Fruit fly (Drosophila melanogaster): ENCODE results near the gene elm.

Gene elm

DNA sequence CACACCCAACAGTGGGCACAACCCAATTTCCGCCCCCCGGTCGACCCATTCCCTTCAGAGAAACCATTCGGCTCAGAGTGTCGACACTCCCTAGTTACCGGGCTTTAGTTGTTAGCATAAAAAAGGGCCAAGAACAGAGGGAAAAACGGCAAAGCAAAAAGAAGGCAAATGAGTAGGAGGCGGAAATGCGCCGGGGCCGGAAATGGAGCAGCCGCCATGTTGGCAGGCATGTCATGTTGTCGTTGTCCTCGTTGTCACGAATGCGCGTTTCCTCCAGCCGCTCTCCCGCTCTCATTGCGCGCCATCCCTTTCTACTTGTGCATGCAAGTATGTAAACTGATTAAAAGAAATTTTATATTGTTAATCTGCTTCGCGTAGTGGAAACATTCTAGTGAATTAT, 41.7 kb upstream of the elm start (continued):
- TF ChIP-seq HHEX (GFP tag; optimal IDR thresholded peaks at IDR 0.05) = peak; percentile 25
- no peak for TF ChIP-seq fd96Cb (tag; optimal IDR thresholded peaks at IDR 0.05)
- peak; percentile 60 for TF ChIP-seq CG13296 (GFP tag; optimal IDR thresholded peaks at IDR 0.05)
- TF ChIP-seq Kr (GFP tag; optimal IDR thresholded peaks at IDR 0.05) = no peak
- peak; percentile 61 for TF ChIP-seq abd-A (tag; optimal IDR thresholded peaks at IDR 0.05)
- peak; percentile 67 for TF ChIP-seq ci (GFP tag; IDR thresholded peaks at IDR 0.05)

DNA sequence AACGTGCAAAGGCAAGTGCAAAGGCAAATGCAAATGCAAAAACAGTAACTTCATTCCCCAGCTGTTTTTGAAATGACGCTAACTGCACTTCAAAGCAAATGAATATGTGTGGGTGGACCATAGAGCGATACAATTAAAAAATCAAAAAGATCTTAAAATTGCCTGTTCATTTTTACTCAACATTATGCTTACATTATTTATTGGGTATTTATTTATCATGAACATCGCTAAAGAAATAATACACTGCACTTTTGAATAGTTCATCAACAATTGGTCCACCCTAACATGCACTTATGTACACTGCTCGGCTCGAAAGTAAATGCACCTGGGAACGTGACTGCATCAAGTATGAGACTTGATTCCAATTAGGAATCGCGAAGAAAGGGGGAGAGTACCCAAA, 39.8 kb upstream of the elm start:
- no peak for TF ChIP-seq az2 (GFP tag; optimal IDR thresholded peaks at IDR 0.05)
- peak; percentile 12 for TF ChIP-seq CG8388 (GFP tag; optimal IDR thresholded peaks at IDR 0.05)
- no peak for TF ChIP-seq CG4820 (GFP tag; optimal IDR thresholded peaks at IDR 0.05)
- TF ChIP-seq Xbp1 (GFP tag; optimal IDR thresholded peaks at IDR 0.05) = no peak
- no peak for TF ChIP-seq NC2α (GFP tag; optimal IDR thresholded peaks at IDR 0.05)
- peak; percentile 2 for TF ChIP-seq CG10979 (tag; optimal IDR thresholded peaks at IDR 0.05)
- peak; percentile 52 for TF ChIP-seq CG1603 (tag; optimal IDR thresholded peaks at IDR 0.05)
- TF ChIP-seq CG10267 (tag; optimal IDR thresholded peaks at IDR 0.05) = no peak
- no peak for TF ChIP-seq CG6689 (GFP tag; IDR thresholded peaks at IDR 0.05)
- TF ChIP-seq CG7745 (tag; optimal IDR thresholded peaks at IDR 0.05) = no peak
- TF ChIP-seq exex (tag; optimal IDR thresholded peaks at IDR 0.05) = no peak
- TF ChIP-seq Awh (GFP tag; IDR thresholded peaks at IDR 0.05) = 0 out of 2 replicates have a peak, but pooled peaks have one; percentile 9
- no peak for TF ChIP-seq CG11696 (GFP tag; IDR thresholded peaks at IDR 0.05)
- no peak for TF ChIP-seq CG12942 (GFP tag; optimal IDR thresholded peaks at IDR 0.05)
- no peak for TF ChIP-seq tll (GFP tag; optimal IDR thresholded peaks at IDR 0.05)
- no peak for TF ChIP-seq Doc3 (GFP tag; IDR thresholded peaks at IDR 0.05; ENCODE audit: partially characterized antibody)
- no peak for TF ChIP-seq CG15269 (tag; optimal IDR thresholded peaks at IDR 0.05)
- TF ChIP-seq bsh (GFP tag; optimal IDR thresholded peaks at IDR 0.05) = peak in 1 of 2 experiments; percentile 10
- no peak for TF ChIP-seq CG3726 (GFP tag; IDR thresholded peaks at IDR 0.05)
- no peak for TF ChIP-seq p53 (GFP tag; optimal IDR thresholded peaks at IDR 0.05)
- TF ChIP-seq tin (GFP tag; optimal IDR thresholded peaks at IDR 0.05) = no peak
- TF ChIP-seq abd-A (tag; optimal IDR thresholded peaks at IDR 0.05) = no peak
- no peak for TF ChIP-seq CG16815 (GFP tag; optimal IDR thresholded peaks at IDR 0.05)
- no peak for TF ChIP-seq sima (GFP tag; optimal IDR thresholded peaks at IDR 0.05)
- TF ChIP-seq CG16779 (GFP tag; IDR thresholded peaks at IDR 0.05) = no peak
- TF ChIP-seq grau (tag; optimal IDR thresholded peaks at IDR 0.05) = no peak
- TF ChIP-seq CG4617 (GFP tag; optimal IDR thresholded peaks at IDR 0.05; ENCODE audit: borderline replicate concordance) = no peak
- TF ChIP-seq Asciz (GFP tag; optimal IDR thresholded peaks at IDR 0.05) = peak; percentile 12
- TF ChIP-seq CG14050 (GFP tag; IDR thresholded peaks at IDR 0.05) = no peak
- TF ChIP-seq Gug (GFP tag; IDR thresholded peaks at IDR 0.05) = no peak
- TF ChIP-seq HLHmδ (GFP tag; optimal IDR thresholded peaks at IDR 0.05) = no peak
- TF ChIP-seq CG18262 (tag; optimal IDR thresholded peaks at IDR 0.05) = peak; percentile 29
- peak; percentile 27 for TF ChIP-seq CG2712 (tag; optimal IDR thresholded peaks at IDR 0.05)
- TF ChIP-seq CG7786 (GFP tag; optimal IDR thresholded peaks at IDR 0.05) = no peak
- TF ChIP-seq dysf (GFP tag; IDR thresholded peaks at IDR 0.05) = no peak
- TF ChIP-seq ewg (GFP tag; optimal IDR thresholded peaks at IDR 0.05) = no peak
- no peak for TF ChIP-seq tx (GFP tag; optimal IDR thresholded peaks at IDR 0.05)
- no peak for TF ChIP-seq CG2678 (tag; optimal IDR thresholded peaks at IDR 0.05)
- TF ChIP-seq Spps (tag; optimal IDR thresholded peaks at IDR 0.05) = no peak
- TF ChIP-seq CG1024 (GFP tag; IDR thresholded peaks at IDR 0.05) = no peak
- no peak for TF ChIP-seq CG8944 (GFP tag; optimal IDR thresholded peaks at IDR 0.05)
- no peak for TF ChIP-seq Fer2 (tag; optimal IDR thresholded peaks at IDR 0.05)
- TF ChIP-seq Aef1 (GFP tag; IDR thresholded peaks at IDR 0.05) = no peak
- no peak for TF ChIP-seq CG18011 (GFP tag; optimal IDR thresholded peaks at IDR 0.05)

Data from whole organism, embryonic.